Fruit fly (Drosophila melanogaster): ENCODE measurements around the gene jigr1.
A peak's percentile ranks its signal among the peaks of the same experiment; 100 is the strongest.

Gene jigr1

DNA sequence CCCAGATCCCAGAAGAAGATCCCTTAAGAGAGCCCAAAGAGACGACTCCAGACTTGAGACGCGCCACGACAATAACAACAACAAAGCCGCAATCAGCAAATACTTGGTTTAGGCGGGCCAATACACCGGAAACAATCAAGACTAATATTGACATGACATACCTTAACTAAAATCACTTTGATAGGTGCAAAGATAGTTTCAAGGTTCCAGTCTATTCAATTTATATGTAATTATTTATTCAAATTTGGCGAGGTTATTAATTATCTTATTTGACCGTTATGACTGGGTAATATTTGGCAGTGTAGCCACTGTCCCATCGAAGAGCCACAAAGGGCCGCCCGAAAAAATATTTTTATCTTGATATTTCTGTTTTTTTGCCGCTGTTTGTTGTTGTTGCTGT is 2.8 kb downstream of the jigr1 start (continued):
- peak; percentile 56 for TF ChIP-seq tap (tag; optimal IDR thresholded peaks at IDR 0.05)
- TF ChIP-seq dm (GFP tag; optimal IDR thresholded peaks at IDR 0.05): no peak
- TF ChIP-seq pb (GFP tag; optimal IDR thresholded peaks at IDR 0.05): no peak
- TF ChIP-seq CG15601 (tag; optimal IDR thresholded peaks at IDR 0.05): no peak
- peak; percentile 79 for TF ChIP-seq Xrp1 (GFP tag; IDR thresholded peaks at IDR 0.05)
- peak; percentile 56 for TF ChIP-seq D19A (tag; optimal IDR thresholded peaks at IDR 0.05)
- TF ChIP-seq CG15479 (GFP tag; optimal IDR thresholded peaks at IDR 0.05): peak; percentile 11
- TF ChIP-seq fd64A (GFP tag; optimal IDR thresholded peaks at IDR 0.05): no peak
- peak; percentile 60 for TF ChIP-seq CG14710 (tag; optimal IDR thresholded peaks at IDR 0.05)
- peak; percentile 57 for TF ChIP-seq grau (tag; optimal IDR thresholded peaks at IDR 0.05)
- no peak for TF ChIP-seq CG8478 (optimal IDR thresholded peaks at IDR 0.05)
- TF ChIP-seq Awh (GFP tag; IDR thresholded peaks at IDR 0.05): peak; percentile 52; the same call in 1 of the 2 replicates
- no peak for TF ChIP-seq prd (optimal IDR thresholded peaks at IDR 0.05)
- peak; percentile 90 for TF ChIP-seq prd (GFP tag; IDR thresholded peaks at IDR 0.05)
- TF ChIP-seq gro (GFP tag; optimal IDR thresholded peaks at IDR 0.05): no peak
- TF ChIP-seq CTCF (GFP tag; optimal IDR thresholded peaks at IDR 0.05): no peak
- TF ChIP-seq Asciz (GFP tag; optimal IDR thresholded peaks at IDR 0.05): no peak
- no peak for TF ChIP-seq CG30020 (tag; optimal IDR thresholded peaks at IDR 0.05)
- no peak for TF ChIP-seq Doc3 (GFP tag; IDR thresholded peaks at IDR 0.05; ENCODE audit: partially characterized antibody)
- TF ChIP-seq CG18011 (GFP tag; optimal IDR thresholded peaks at IDR 0.05): no peak
- TF ChIP-seq dmrt11E (tag; optimal IDR thresholded peaks at IDR 0.05): peak; percentile 75
- TF ChIP-seq CG6765 (GFP tag; optimal IDR thresholded peaks at IDR 0.05): no peak
- no peak for TF ChIP-seq CG6175 (GFP tag; IDR thresholded peaks at IDR 0.05)
- TF ChIP-seq tin (GFP tag; optimal IDR thresholded peaks at IDR 0.05): peak; percentile 35
- TF ChIP-seq CG32772 (GFP tag; IDR thresholded peaks at IDR 0.05): peak; percentile 21; the same call in 1 of the 2 replicates
- TF ChIP-seq CG16863 (GFP tag; optimal IDR thresholded peaks at IDR 0.05): no peak
- no peak for TF ChIP-seq HLHmδ (GFP tag; optimal IDR thresholded peaks at IDR 0.05)
- no peak for TF ChIP-seq Sry-δ (GFP tag; optimal IDR thresholded peaks at IDR 0.05)
- peak; percentile 23 for TF ChIP-seq Hr3 (GFP tag; optimal IDR thresholded peaks at IDR 0.05)
- TF ChIP-seq tx (GFP tag; optimal IDR thresholded peaks at IDR 0.05): no peak
- no peak for TF ChIP-seq exex (tag; optimal IDR thresholded peaks at IDR 0.05)
- TF ChIP-seq PHDP (tag; optimal IDR thresholded peaks at IDR 0.05): peak; percentile 35
- TF ChIP-seq jumu (GFP tag; optimal IDR thresholded peaks at IDR 0.05): peak; percentile 29
- TF ChIP-seq CG42726 (GFP tag; IDR thresholded peaks at IDR 0.05; ENCODE audit: partially characterized antibody): no peak
- TF ChIP-seq Dref (GFP tag; IDR thresholded peaks at IDR 0.05): no peak
- no peak for TF ChIP-seq pita (GFP tag; optimal IDR thresholded peaks at IDR 0.05)
- TF ChIP-seq vfl (GFP tag; optimal IDR thresholded peaks at IDR 0.05): no peak
- TF ChIP-seq Hr51 (GFP tag; optimal IDR thresholded peaks at IDR 0.05): peak in 1 of 2 experiments; percentile 58
- no peak for TF ChIP-seq CHES-1-like (GFP tag; optimal IDR thresholded peaks at IDR 0.05)
- no peak for TF ChIP-seq CG4730 (GFP tag; IDR thresholded peaks at IDR 0.05)
- 0 out of 2 replicates have a peak, but pooled peaks have one; percentile 18 for TF ChIP-seq onecut (GFP tag; IDR thresholded peaks at IDR 0.05)
- TF ChIP-seq CG4707 (GFP tag; optimal IDR thresholded peaks at IDR 0.05): no peak
- peak; percentile 56 for TF ChIP-seq CG17361 (GFP tag; IDR thresholded peaks at IDR 0.05)
- no peak for TF ChIP-seq Nf-YC (tag; optimal IDR thresholded peaks at IDR 0.05)
- TF ChIP-seq CG2199 (GFP tag; IDR thresholded peaks at IDR 0.05): no peak
- no peak for TF ChIP-seq Lpt (GFP tag; optimal IDR thresholded peaks at IDR 0.05)
- TF ChIP-seq Adf1 (GFP tag; IDR thresholded peaks at IDR 0.05): no peak
- no peak for TF ChIP-seq Lhr (GFP tag; optimal IDR thresholded peaks at IDR 0.05)
- TF ChIP-seq CG4282 (GFP tag; optimal IDR thresholded peaks at IDR 0.05): no peak
- TF ChIP-seq CG9932 (GFP tag; IDR thresholded peaks at IDR 0.05): peak; percentile 10; the same call in 1 of the 2 replicates
- TF ChIP-seq Atf-2 (GFP tag; optimal IDR thresholded peaks at IDR 0.05): no peak
- TF ChIP-seq danr (GFP tag; IDR thresholded peaks at IDR 0.05): no peak
- TF ChIP-seq z (GFP tag; IDR thresholded peaks at IDR 0.05): no peak
